Fruit fly (Drosophila melanogaster): Measurements from ENCODE around the gene ppk16.
A peak's percentile ranks its signal among the peaks of the same experiment; 100 is the strongest.

ppk16 gene

DNA sequence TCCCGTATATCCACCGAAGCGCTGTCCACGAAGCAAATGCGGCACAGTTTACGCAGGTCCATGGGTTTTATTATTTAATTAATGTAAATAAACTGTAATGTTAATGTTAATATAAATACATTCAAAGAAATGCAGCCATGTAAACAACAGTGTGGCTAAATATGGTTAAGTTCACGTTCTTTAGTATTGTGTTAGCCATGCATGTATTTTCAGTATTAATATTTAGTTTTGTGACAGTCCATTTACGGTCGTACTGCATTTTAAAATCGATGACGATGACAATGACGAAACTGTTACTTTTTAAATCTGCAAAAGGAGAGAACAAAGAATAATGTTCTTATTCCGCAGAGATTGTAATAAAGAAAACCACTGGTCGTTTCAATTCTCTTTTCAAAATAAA, 18.1 kb upstream of the ppk16 start, which contains the start of gene CG13123 (continued):
- TF ChIP-seq E2f2 (GFP tag; IDR thresholded peaks at IDR 0.05) (peak; percentile 63), disco-r (GFP tag; optimal IDR thresholded peaks at IDR 0.05) (no peak), stwl (tag; optimal IDR thresholded peaks at IDR 0.05) (peak; percentile 97), ap (GFP tag; IDR thresholded peaks at IDR 0.05) (no peak), Dp (GFP tag; optimal IDR thresholded peaks at IDR 0.05) (peak; percentile 57), D19A (tag; optimal IDR thresholded peaks at IDR 0.05) (no peak), CG7786 (GFP tag; optimal IDR thresholded peaks at IDR 0.05) (no peak), ranshi (GFP tag; IDR thresholded peaks at IDR 0.05) (no peak), trem (tag; optimal IDR thresholded peaks at IDR 0.05) (peak; percentile 58), Nf-YA (GFP tag; IDR thresholded peaks at IDR 0.05) (no peak), Sox100B (GFP tag; optimal IDR thresholded peaks at IDR 0.05) (no peak), gsb-n (tag; optimal IDR thresholded peaks at IDR 0.05) (peak; percentile 18), sd (tag; optimal IDR thresholded peaks at IDR 0.05) (no peak), Oli (tag; optimal IDR thresholded peaks at IDR 0.05) (no peak), Dad (GFP tag; optimal IDR thresholded peaks at IDR 0.05) (no peak), Deaf1 (tag; optimal IDR thresholded peaks at IDR 0.05) (no peak), nom (GFP tag; optimal IDR thresholded peaks at IDR 0.05) (no peak), h (optimal IDR thresholded peaks at IDR 0.05) (no peak), Abd-B (GFP tag; optimal IDR thresholded peaks at IDR 0.05) (no peak), D19B (GFP tag; optimal IDR thresholded peaks at IDR 0.05) (no peak), az2 (GFP tag; optimal IDR thresholded peaks at IDR 0.05) (no peak), esg (GFP tag; conservative IDR thresholded peaks at IDR 0.05) (no peak), CG7839 (tag; optimal IDR thresholded peaks at IDR 0.05) (no peak), CG13287 (GFP tag; IDR thresholded peaks at IDR 0.05; ENCODE audit: partially characterized antibody) (peak; percentile 41; the same call in 1 of the 2 replicates), HLHmδ (GFP tag; optimal IDR thresholded peaks at IDR 0.05) (no peak), CG33213 (GFP tag; optimal IDR thresholded peaks at IDR 0.05) (no peak), zfh2 (GFP tag; optimal IDR thresholded peaks at IDR 0.05) (no peak), Sry-δ (GFP tag; optimal IDR thresholded peaks at IDR 0.05) (no peak), bowl (GFP tag; IDR thresholded peaks at IDR 0.05) (no peak), Lpt (GFP tag; optimal IDR thresholded peaks at IDR 0.05) (no peak), Fer3 (tag; optimal IDR thresholded peaks at IDR 0.05) (no peak), CG11560 (tag; IDR thresholded peaks at IDR 0.05) (no peak), Bdp1 (GFP tag; optimal IDR thresholded peaks at IDR 0.05) (no peak), ftz-f1 (GFP tag; optimal IDR thresholded peaks at IDR 0.05) (no peak), CG42726 (GFP tag; IDR thresholded peaks at IDR 0.05; ENCODE audit: partially characterized antibody) (no peak), Myb (GFP tag; optimal IDR thresholded peaks at IDR 0.05) (peak; percentile 93), CG12391 (tag; optimal IDR thresholded peaks at IDR 0.05) (no peak), HLH54F (GFP tag; optimal IDR thresholded peaks at IDR 0.05) (no peak), CHES-1-like (GFP tag; optimal IDR thresholded peaks at IDR 0.05) (no peak), CG17328 (GFP tag; IDR thresholded peaks at IDR 0.05) (no peak), tin (GFP tag; optimal IDR thresholded peaks at IDR 0.05) (no peak), Atf6 (GFP tag; IDR thresholded peaks at IDR 0.05) (no peak), CG9797 (GFP tag; optimal IDR thresholded peaks at IDR 0.05) (peak; percentile 72), CG10654 (GFP tag; optimal IDR thresholded peaks at IDR 0.05) (no peak), CG4707 (GFP tag; optimal IDR thresholded peaks at IDR 0.05) (no peak), pan (optimal IDR thresholded peaks at IDR 0.05) (no peak), pan (GFP tag; optimal IDR thresholded peaks at IDR 0.05 in 1 of 2, IDR thresholded peaks at IDR 0.05 in 1 of 2) (no peak), CG4820 (GFP tag; optimal IDR thresholded peaks at IDR 0.05) (no peak), wdn (GFP tag; IDR thresholded peaks at IDR 0.05) (no peak), CG6254 (GFP tag; optimal IDR thresholded peaks at IDR 0.05) (no peak), CG4404 (GFP tag; IDR thresholded peaks at IDR 0.05) (no peak), tap (tag; optimal IDR thresholded peaks at IDR 0.05) (no peak), CG31365 (tag; optimal IDR thresholded peaks at IDR 0.05) (no peak)
